Fruit fly (Drosophila melanogaster) whole organism, embryonic: ENCODE data around the gene SkpA.

Source experiments
- ATbp ChIP-seq: fragments of 200-800 bp; sonication (Bioruptor generic); optimal IDR thresholded peaks from 2 replicates; lab custom pipeline; 2017; ENCODE audit warnings: missing biosample characterization, mild to moderate bottlenecking, missing genetic modification characterization, missing genetic modification reagents
- Atf6 ChIP-seq: fragments of 200-800 bp; sonication (Bioruptor generic); IDR thresholded peaks from 2 replicates; pipeline ENCODE4 v1.3.6; 2022; ENCODE audit warnings: missing biosample characterization, missing genetic modification characterization
- B-H2 ChIP-seq: fragments of 200-800 bp; sonication (Bioruptor generic); optimal IDR thresholded peaks from 2 replicates; lab custom pipeline; 2018; ENCODE audit warnings: missing biosample characterization, mild to moderate bottlenecking, missing genetic modification characterization
- CG10267 ChIP-seq: fragments of 200-800 bp; sonication (Bioruptor generic); optimal IDR thresholded peaks from 2 replicates; lab custom pipeline; 2018; ENCODE audit warnings: missing biosample characterization, mild to moderate bottlenecking, missing genetic modification characterization, moderate library complexity
- CG13775 ChIP-seq: fragments of 200-800 bp; sonication (Bioruptor generic); optimal IDR thresholded peaks from 3 replicates; lab custom pipeline; 2017; ENCODE audit warnings: missing biosample characterization, mild to moderate bottlenecking, missing genetic modification characterization
- CG15479 ChIP-seq: fragments of 200-800 bp; sonication (Bioruptor generic); optimal IDR thresholded peaks from 3 replicates; lab custom pipeline; 2019; ENCODE audit warnings: missing biosample characterization, mild to moderate bottlenecking, missing genetic modification characterization, moderate library complexity
- CG17186 ChIP-seq: fragments of 200-800 bp; sonication (Bioruptor generic); optimal IDR thresholded peaks from 3 replicates; lab custom pipeline; 2017; ENCODE audit warnings: missing biosample characterization, missing genetic modification reagents, missing genetic modification characterization
- CG17912 ChIP-seq: fragments of 200-800 bp; sonication (Bioruptor generic); optimal IDR thresholded peaks from 2 replicates; lab custom pipeline; 2018; ENCODE audit warnings: missing biosample characterization, mild to moderate bottlenecking, missing genetic modification characterization
- CG2712 ChIP-seq: fragments of 200-800 bp; optimal IDR thresholded peaks from 3 replicates; lab custom pipeline; 2019; ENCODE audit warnings: missing biosample characterization, mild to moderate bottlenecking, missing genetic modification characterization, moderate library complexity
- CG30403 ChIP-seq: fragments of 200-800 bp; sonication (Bioruptor generic); optimal IDR thresholded peaks from 3 replicates; lab custom pipeline; 2016; ENCODE audit warnings: missing biosample characterization, missing genetic modification characterization
- CG3995 ChIP-seq: fragments of 200-800 bp; sonication (Bioruptor generic); optimal IDR thresholded peaks from 3 replicates; lab custom pipeline; 2016; ENCODE audit warnings: missing biosample characterization, missing genetic modification characterization
- CG4360 ChIP-seq: fragments of 200-800 bp; sonication (Bioruptor generic); IDR thresholded peaks from 2 replicates; pipeline ENCODE4 v1.3.6; 2022; ENCODE audit warnings: missing biosample characterization, missing genetic modification characterization
- CG4424 ChIP-seq: fragments of 200-800 bp; sonication (Bioruptor generic); optimal IDR thresholded peaks from 3 replicates; lab custom pipeline; 2016; ENCODE audit warnings: missing biosample characterization, missing genetic modification characterization
- CG6854 ChIP-seq: fragments of 200-800 bp; sonication (Bioruptor generic); optimal IDR thresholded peaks from 3 replicates; lab custom pipeline; 2017; ENCODE audit warnings: missing biosample characterization, mild to moderate bottlenecking, missing genetic modification characterization
- CG8290 ChIP-seq, 3 experiments: fragments of 200-800 bp; sonication (Bioruptor generic); optimal IDR thresholded peaks; 2 replicates each; lab custom pipeline; 2016 to 2019; ENCODE audit warnings: missing biosample characterization in 3 of 3, missing genetic modification characterization in 3 of 3, mild to moderate bottlenecking in 2 of 3, moderate library complexity in 1 of 3
- Deaf1 ChIP-seq: fragments of 200-800 bp; optimal IDR thresholded peaks from 3 replicates; lab custom pipeline; 2019; ENCODE audit warnings: missing biosample characterization, mild to moderate bottlenecking, missing genetic modification characterization, moderate library complexity
- Dll ChIP-seq: fragments of 200-800 bp; sonication (Bioruptor generic); IDR thresholded peaks from 4 replicates; pipeline ENCODE4 v1.3.6; 2022; ENCODE audit warnings: missing biosample characterization, missing genetic modification characterization; ENCODE audit not compliant: partially characterized antibody
- HLH4C ChIP-seq: fragments of 200-800 bp; sonication (Bioruptor generic); IDR thresholded peaks from 3 replicates; pipeline ENCODE4 v1.3.6; 2022; ENCODE audit warnings: missing biosample characterization, missing genetic modification characterization; ENCODE audit not compliant: partially characterized antibody
- Hr3 ChIP-seq: fragments of 200-800 bp; sonication (Bioruptor generic); optimal IDR thresholded peaks from 3 replicates; lab custom pipeline; 2016; ENCODE audit warnings: missing biosample characterization, missing genetic modification characterization
- Hsf ChIP-seq: fragments of 200-800 bp; sonication (Bioruptor generic); optimal IDR thresholded peaks from 3 replicates; lab custom pipeline; 2016; ENCODE audit warnings: missing biosample characterization, missing genetic modification characterization
- MESR4 ChIP-seq: fragments of 200-800 bp; sonication (Bioruptor generic); optimal IDR thresholded peaks from 2 replicates; lab custom pipeline; 2018; ENCODE audit warnings: missing biosample characterization, mild to moderate bottlenecking, missing genetic modification characterization, moderate library complexity
- Med ChIP-seq: fragments of 200-800 bp; sonication (Bioruptor generic); peaks from one replicate; lab custom pipeline; 2016; ENCODE audit warnings: missing biosample characterization, missing genetic modification characterization, mild to moderate bottlenecking, inconsistent platforms, moderate library complexity
- Myb ChIP-seq: fragments of 200-800 bp; sonication (Bioruptor generic); optimal IDR thresholded peaks from 2 replicates; lab custom pipeline; 2016; ENCODE audit warnings: missing biosample characterization, missing genetic modification characterization
- Pdp1 ChIP-seq, 2 experiments: fragments of 200-800 bp; sonication (Bioruptor generic); optimal IDR thresholded peaks; 3 replicates each; lab custom pipeline; 2016; ENCODE audit warnings: missing biosample characterization in 2 of 2, missing genetic modification characterization in 2 of 2, mild to moderate bottlenecking in 1 of 2, moderate library complexity in 1 of 2
- Ptx1 ChIP-seq: fragments of 200-800 bp; sonication (Bioruptor generic); IDR thresholded peaks from 2 replicates; pipeline ENCODE4 v1.3.6; 2022; ENCODE audit warnings: missing biosample characterization, missing genetic modification characterization
- Sin3A ChIP-seq: fragments of >200 bp; optimal IDR thresholded peaks from 2 replicates; lab custom pipeline; 2018
- Six4 ChIP-seq: fragments of 200-800 bp; sonication (Bioruptor generic); optimal IDR thresholded peaks from 2 replicates; lab custom pipeline; 2016; ENCODE audit warnings: missing biosample characterization, missing genetic modification characterization
- Vsx1 ChIP-seq: fragments of 200-800 bp; sonication (Bioruptor generic); optimal IDR thresholded peaks from 2 replicates; lab custom pipeline; 2017; ENCODE audit warnings: missing biosample characterization, mild to moderate bottlenecking, missing genetic modification characterization, missing genetic modification reagents
- aop ChIP-seq: fragments of 200-800 bp; sonication (Bioruptor generic); IDR thresholded peaks from 2 replicates; pipeline ENCODE4 v1.3.6; 2022; ENCODE audit warnings: missing biosample characterization, missing genetic modification characterization
- bigmax ChIP-seq: fragments of 200-800 bp; sonication (Bioruptor generic); optimal IDR thresholded peaks from 2 replicates; lab custom pipeline; 2018; ENCODE audit warnings: missing biosample characterization, mild to moderate bottlenecking, missing genetic modification characterization
- br ChIP-seq: fragments of >200 bp; optimal IDR thresholded peaks from 2 replicates; lab custom pipeline; 2017
- bsh ChIP-seq, 2 experiments: fragments of 200-800 bp; sonication (Bioruptor generic); optimal IDR thresholded peaks; 2 replicates each; lab custom pipeline; 2017 to 2018; ENCODE audit warnings: mild to moderate bottlenecking in 2 of 2, missing biosample characterization in 2 of 2, missing genetic modification characterization in 2 of 2, moderate library complexity in 1 of 2
- chif ChIP-seq, 2 experiments: fragments of 200-800 bp; sonication (Bioruptor generic); optimal IDR thresholded peaks; 3 replicates each; lab custom pipeline; 2016; ENCODE audit warnings: missing biosample characterization in 2 of 2, missing genetic modification characterization in 2 of 2
- chm ChIP-seq: fragments of 200-800 bp; sonication (Bioruptor generic); IDR thresholded peaks from 2 replicates; pipeline ENCODE4 v1.3.6; 2022; ENCODE audit warnings: missing biosample characterization, missing genetic modification characterization
- cwo ChIP-seq: fragments of 200-800 bp; sonication (Bioruptor generic); optimal IDR thresholded peaks from 3 replicates; lab custom pipeline; 2017; ENCODE audit warnings: missing biosample characterization, missing genetic modification characterization, mild to moderate bottlenecking, moderate library complexity, missing genetic modification reagents
- dimm ChIP-seq: fragments of 200-800 bp; sonication (Bioruptor generic); IDR thresholded peaks from 2 replicates; pipeline ENCODE4 v1.3.6; 2022; ENCODE audit warnings: missing biosample characterization, missing genetic modification characterization
- exex ChIP-seq: fragments of 200-800 bp; sonication (Bioruptor generic); optimal IDR thresholded peaks from 4 replicates; lab custom pipeline; 2018; ENCODE audit warnings: missing biosample characterization, mild to moderate bottlenecking, missing genetic modification characterization, moderate library complexity
- gro ChIP-seq: fragments of 200-800 bp; sonication (Bioruptor generic); optimal IDR thresholded peaks from 2 replicates; lab custom pipeline; 2016; ENCODE audit warnings: missing biosample characterization, missing genetic modification characterization
- insv ChIP-seq, 2 experiments: fragments of 200-800 bp; sonication (Bioruptor generic); optimal IDR thresholded peaks; 3 replicates each; lab custom pipeline; 2016 to 2018; ENCODE audit warnings: missing biosample characterization in 2 of 2, missing genetic modification characterization in 2 of 2
- mam ChIP-seq: fragments of 200-800 bp; sonication (Bioruptor generic); optimal IDR thresholded peaks from 3 replicates; lab custom pipeline; 2016; ENCODE audit warnings: missing biosample characterization, missing genetic modification characterization
- odd ChIP-seq: fragments of 200-800 bp; sonication (Bioruptor generic); optimal IDR thresholded peaks from 2 replicates; lab custom pipeline; 2017; ENCODE audit warnings: missing biosample characterization, mild to moderate bottlenecking, missing genetic modification characterization
- pb ChIP-seq: fragments of 200-800 bp; sonication (Bioruptor generic); optimal IDR thresholded peaks from 3 replicates; lab custom pipeline; 2016; ENCODE audit warnings: missing biosample characterization, missing genetic modification characterization
- pros ChIP-seq: fragments of 200-800 bp; sonication (Bioruptor generic); optimal IDR thresholded peaks from 3 replicates; lab custom pipeline; 2019; ENCODE audit warnings: missing biosample characterization, mild to moderate bottlenecking, missing genetic modification characterization, moderate library complexity
- schlank ChIP-seq: fragments of 200-800 bp; sonication (Bioruptor generic); optimal IDR thresholded peaks from 2 replicates; lab custom pipeline; 2018; ENCODE audit warnings: missing biosample characterization, mild to moderate bottlenecking, missing genetic modification characterization
- tup ChIP-seq: fragments of 200-800 bp; sonication (Bioruptor generic); optimal IDR thresholded peaks from 2 replicates; lab custom pipeline; 2016; ENCODE audit warnings: missing biosample characterization, mild to moderate bottlenecking, missing genetic modification characterization, moderate library complexity
- wor ChIP-seq: fragments of 200-800 bp; sonication (Bioruptor generic); IDR thresholded peaks from 2 replicates; pipeline ENCODE4 v1.3.6; 2022; ENCODE audit warnings: missing biosample characterization, missing genetic modification characterization
- zf30C ChIP-seq: fragments of 200-800 bp; sonication (Bioruptor generic); optimal IDR thresholded peaks from 3 replicates; lab custom pipeline; 2018; ENCODE audit warnings: missing biosample characterization, mild to moderate bottlenecking, missing genetic modification characterization
- zfh2 ChIP-seq: fragments of 200-800 bp; sonication (Bioruptor generic); optimal IDR thresholded peaks from 2 replicates; lab custom pipeline; 2016; ENCODE audit warnings: missing biosample characterization, missing genetic modification characterization

The SkpA gene

dm6 chrX:618583-618982 is 37.3 kb upstream of the SkpA start (continued):
- TF ChIP-seq Atf6 (GFP tag; lab: Robert Waterston, UW) (0 out of 2 replicates have a peak, but pooled peaks have one; percentile 27), CG2712 (peak; percentile 49), HLH4C (GFP tag; lab: Robert Waterston, UW) (no peak), CG17186 (no peak), br (lab: Kevin White, UChicago) (no peak), CG13775 (GFP tag; lab: Kevin White, UChicago) (peak; percentile 22), bsh (GFP tag; optimal IDR thresholded peaks at IDR 0.05; lab: Kevin White, UChicago) (peak in 1 of 2 experiments; percentile 25), Six4 (GFP tag; lab: Kevin White, UChicago) (peak; percentile 10), zfh2 (GFP tag; lab: Kevin White, UChicago) (peak; percentile 57), pros (GFP tag; lab: Kevin White, UChicago) (peak; percentile 16), Hsf (GFP tag; lab: Kevin White, UChicago) (peak; percentile 28), chif (GFP tag; optimal IDR thresholded peaks at IDR 0.05; lab: Kevin White, UChicago) (peak; percentile 12 to 21), CG6854 (GFP tag; lab: Kevin White, UChicago) (no peak), Hr3 (no peak), Dll (GFP tag; lab: Robert Waterston, UW) (no peak), gro (GFP tag; lab: Kevin White, UChicago) (peak; percentile 12), pb (GFP tag; lab: Kevin White, UChicago) (peak; percentile 11), cwo (GFP tag; lab: Kevin White, UChicago) (no peak)

dm6 chrX:619220-620101 is 36.5 kb upstream of the SkpA start:
- TF ChIP-seq bigmax (GFP tag; lab: Kevin White, UChicago) (no peak), CG17912 (GFP tag; lab: Kevin White, UChicago) (no peak), CG15479 (GFP tag; lab: Kevin White, UChicago) (peak; percentile 44), Vsx1 (no peak), ATbp (GFP tag; lab: Kevin White, UChicago) (no peak), insv (GFP tag; optimal IDR thresholded peaks at IDR 0.05; lab: Kevin White, UChicago) (peak; percentile 34 to 84), Med (peak; percentile 5), CG3995 (GFP tag; lab: Kevin White, UChicago) (peak; percentile 74), B-H2 (GFP tag; lab: Kevin White, UChicago) (no peak), CG4424 (no peak), aop (GFP tag; lab: Robert Waterston, UW) (no peak), chm (GFP tag; lab: Robert Waterston, UW) (0 out of 2 replicates have a peak, but pooled peaks have one; percentile 22), zf30C (peak; percentile 47)

dm6 chrX:620102-620430 is 35.8 kb upstream of the SkpA start, which contains the start of gene spdi:
TSS of gene spdi (minus strand) at chrX:620195.
- TF ChIP-seq Pdp1 (GFP tag; optimal IDR thresholded peaks at IDR 0.05; lab: Kevin White, UChicago), result peak in 1 of 2 experiments; percentile 39
- no peak for TF ChIP-seq pros (GFP tag; lab: Kevin White, UChicago)
- no peak for TF ChIP-seq odd (GFP tag; lab: Kevin White, UChicago)
- TF ChIP-seq wor, result no peak
- TF ChIP-seq CG4360 (GFP tag; lab: Robert Waterston, UW), result peak; percentile 90
- TF ChIP-seq dimm (GFP tag; lab: Robert Waterston, UW), result no peak
- TF ChIP-seq Sin3A, result peak; percentile 39
- TF ChIP-seq Deaf1 (tag; lab: Kevin White, UChicago), result peak; percentile 50
- no peak for TF ChIP-seq mam (GFP tag; lab: Kevin White, UChicago)
- TF ChIP-seq CG30403 (GFP tag; lab: Kevin White, UChicago), result no peak
- peak; percentile 51 for TF ChIP-seq MESR4 (GFP tag; lab: Kevin White, UChicago)
- TF ChIP-seq Myb (GFP tag; lab: Kevin White, UChicago), result peak; percentile 58
- TF ChIP-seq CG10267 (tag; lab: Kevin White, UChicago), result peak; percentile 29
- no peak for TF ChIP-seq schlank
- peak; percentile 20 for TF ChIP-seq exex (tag; lab: Kevin White, UChicago)
- no peak for TF ChIP-seq Ptx1 (GFP tag; lab: Robert Waterston, UW)
- no peak for TF ChIP-seq CG8290 (GFP tag; optimal IDR thresholded peaks at IDR 0.05; lab: Kevin White, UChicago)
- TF ChIP-seq CG8290 (tag; optimal IDR thresholded peaks at IDR 0.05; lab: Kevin White, UChicago), result no peak
- TF ChIP-seq tup (GFP tag; lab: Kevin White, UChicago), result no peak
